Worm (Caenorhabditis elegans) whole organism, mixed stage, embryonic: ENCODE measurements around the gene Y116A8C.43.

Source experiments
- bed-3 ChIP-seq: fragments of 200-800 bp; sonication (Bioruptor generic); optimal IDR thresholded peaks from 3 replicates; lab custom pipeline; 2018; ENCODE audit warnings: mild to moderate bottlenecking, missing genetic modification characterization, moderate library complexity, missing compliant biosample characterization
- blmp-1 ChIP-seq: fragments of 150-350 bp; optimal IDR thresholded peaks from 2 replicates; lab custom pipeline; 2014; ENCODE audit warnings: missing biosample characterization, missing genetic modification characterization
- ceh-39 ChIP-seq: fragments of 150-350 bp; optimal IDR thresholded peaks from 2 replicates; lab custom pipeline; 2014; ENCODE audit warnings: missing biosample characterization, missing genetic modification characterization
- ceh-43 ChIP-seq: fragments of 200-800 bp; sonication (Bioruptor generic); optimal IDR thresholded peaks from 2 replicates; lab custom pipeline; 2018; ENCODE audit warnings: mild to moderate bottlenecking, missing genetic modification characterization, moderate library complexity, missing compliant biosample characterization
- ceh-83 ChIP-seq: fragments of 200-800 bp; sonication (Bioruptor generic); optimal IDR thresholded peaks from 2 replicates; lab custom pipeline; 2018; ENCODE audit warnings: mild to moderate bottlenecking, missing genetic modification characterization, missing compliant biosample characterization
- ces-1 ChIP-seq: fragments of 150-350 bp; optimal IDR thresholded peaks from 2 replicates; lab custom pipeline; 2014; ENCODE audit warnings: missing biosample characterization, missing genetic modification reagents, missing genetic modification characterization
- drap-1 ChIP-seq: fragments of 200-800 bp; sonication (Bioruptor generic); optimal IDR thresholded peaks from 3 replicates; lab custom pipeline; 2018; ENCODE audit warnings: mild to moderate bottlenecking, missing genetic modification characterization, missing compliant biosample characterization
- elt-1 ChIP-seq: sonication (generic microtip); optimal IDR thresholded peaks from 2 replicates; lab custom pipeline; 2017; ENCODE audit warnings: missing genetic modification characterization, mild to moderate bottlenecking, missing compliant biosample characterization, antibody characterized with exemption, moderate library complexity, borderline replicate concordance; ENCODE audit not compliant: insufficient read depth
- ham-2 ChIP-seq: fragments of 200-800 bp; sonication (Bioruptor generic); optimal IDR thresholded peaks from 2 replicates; lab custom pipeline; 2018; ENCODE audit warnings: mild to moderate bottlenecking, missing genetic modification characterization, missing compliant biosample characterization
- lin-13 ChIP-seq: fragments of 150-350 bp; optimal IDR thresholded peaks from 2 replicates; lab custom pipeline; 2014; ENCODE audit warnings: missing biosample characterization, missing genetic modification characterization
- lin-32 ChIP-seq: fragments of 200-800 bp; sonication (Bioruptor generic); optimal IDR thresholded peaks from 2 replicates; lab custom pipeline; 2018; ENCODE audit warnings: mild to moderate bottlenecking, missing genetic modification characterization, missing compliant biosample characterization
- lsy-2 ChIP-seq: fragments of 150-350 bp; optimal IDR thresholded peaks from 2 replicates; lab custom pipeline; 2014; ENCODE audit warnings: missing biosample characterization, missing genetic modification characterization
- mep-1 ChIP-seq: fragments of 150-350 bp; optimal IDR thresholded peaks from 2 replicates; lab custom pipeline; 2017; ENCODE audit warnings: missing biosample characterization, missing genetic modification reagents, missing genetic modification characterization, inconsistent platforms
- mls-2 ChIP-seq: sonication (generic microtip); optimal IDR thresholded peaks from 2 replicates; lab custom pipeline; 2016; ENCODE audit warnings: mild to moderate bottlenecking, missing genetic modification characterization, moderate library complexity, missing compliant biosample characterization
- nhr-12 ChIP-seq: fragments of 150-350 bp; optimal IDR thresholded peaks from 2 replicates; lab custom pipeline; 2014; ENCODE audit warnings: missing biosample characterization, missing genetic modification characterization
- nhr-2 ChIP-seq: fragments of 150-350 bp; optimal IDR thresholded peaks from 2 replicates; lab custom pipeline; 2014; ENCODE audit warnings: missing biosample characterization, missing genetic modification characterization
- nhr-237 ChIP-seq: fragments of 150-350 bp; optimal IDR thresholded peaks from 2 replicates; lab custom pipeline; 2014; ENCODE audit warnings: missing biosample characterization, missing genetic modification characterization
- nhr-28 ChIP-seq: fragments of 150-350 bp; optimal IDR thresholded peaks from 2 replicates; lab custom pipeline; 2014; ENCODE audit warnings: missing biosample characterization, missing genetic modification characterization
- pha-4 ChIP-seq: fragments of 150-350 bp; optimal IDR thresholded peaks from 2 replicates; lab custom pipeline; 2018; ENCODE audit warnings: missing biosample characterization, missing genetic modification reagents, missing genetic modification characterization
- snpc-4 ChIP-seq: fragments of 150-350 bp; optimal IDR thresholded peaks from 2 replicates; lab custom pipeline; 2014; ENCODE audit warnings: missing biosample characterization, missing genetic modification characterization
- tbx-8 ChIP-seq: fragments of 200-800 bp; sonication (Bioruptor generic); optimal IDR thresholded peaks from 2 replicates; lab custom pipeline; 2018; ENCODE audit warnings: mild to moderate bottlenecking, missing genetic modification characterization, moderate library complexity, missing compliant biosample characterization
- unc-120 ChIP-seq: sonication (generic microtip); optimal IDR thresholded peaks from 2 replicates; lab custom pipeline; 2017; ENCODE audit warnings: missing genetic modification characterization, missing compliant biosample characterization; ENCODE audit not compliant: poor library complexity, severe bottlenecking
- zip-8 ChIP-seq: fragments of 150-350 bp; optimal IDR thresholded peaks from 2 replicates; lab custom pipeline; 2014; ENCODE audit warnings: missing biosample characterization, missing genetic modification characterization
- ztf-11 ChIP-seq: fragments of 150-350 bp; optimal IDR thresholded peaks from 2 replicates; lab custom pipeline; 2014; ENCODE audit warnings: missing biosample characterization, missing genetic modification characterization

Gene Y116A8C.43

ce11 chrIV:17116821-17117220 is 28.2 kb downstream of the Y116A8C.43 start:
- no peak for TF ChIP-seq pha-4 (tag; lab: Kevin White, UChicago)

DNA sequence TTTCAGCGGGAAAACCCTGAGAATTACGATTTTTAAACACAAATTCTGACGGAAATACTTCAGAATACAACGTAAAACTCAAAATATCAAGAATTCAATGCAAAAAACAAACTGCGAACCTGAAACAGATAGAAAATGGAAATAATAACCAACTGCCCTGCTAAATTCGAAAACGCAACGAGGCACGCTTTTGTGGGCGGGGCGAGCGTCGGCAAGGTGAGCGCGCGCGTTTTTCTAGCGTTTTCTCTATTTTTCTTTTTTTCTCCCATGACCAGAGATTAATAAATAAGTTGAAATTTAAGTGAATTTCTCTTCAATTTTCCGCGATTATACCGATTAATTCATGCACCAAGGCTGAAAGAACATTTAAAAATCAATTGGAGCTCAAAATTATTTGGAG is 29.9 kb downstream of the Y116A8C.43 start, which contains the start of gene uaf-2:
Gene uaf-2 (minus strand): TSS at position 183 of the 400 bp plus-strand sequence.
- TF ChIP-seq ceh-39 (peak; percentile 33), mep-1 (peak; percentile 48), nhr-237 (tag; lab: Kevin White, UChicago) (no peak)
- TF ChIP-seq, all 35 proteins: peak for 2

ce11 chrIV:17118987-17119732 is 30.5 kb downstream of the Y116A8C.43 start, which contains the start of gene itsn-1:
itsn-1 (plus strand) TSS chrIV:17119682.
- TF ChIP-seq elt-1 (tag; lab: Kevin White, UChicago) = no peak
- no peak for TF ChIP-seq nhr-28 (tag; lab: Kevin White, UChicago)
- TF ChIP-seq ham-2 (GFP tag; lab: Kevin White, UChicago) = no peak
- no peak for TF ChIP-seq nhr-2 (tag; lab: Kevin White, UChicago)
- no peak for TF ChIP-seq snpc-4 (tag; lab: Kevin White, UChicago)
- TF ChIP-seq nhr-12 (tag; lab: Kevin White, UChicago) = no peak
- TF ChIP-seq ces-1 (GFP tag; lab: Kevin White, UChicago) = no peak
- no peak for TF ChIP-seq ceh-83 (GFP tag; lab: Kevin White, UChicago)
- TF ChIP-seq ztf-11 (tag; lab: Kevin White, UChicago) = no peak
- TF ChIP-seq ceh-39 = no peak

DNA sequence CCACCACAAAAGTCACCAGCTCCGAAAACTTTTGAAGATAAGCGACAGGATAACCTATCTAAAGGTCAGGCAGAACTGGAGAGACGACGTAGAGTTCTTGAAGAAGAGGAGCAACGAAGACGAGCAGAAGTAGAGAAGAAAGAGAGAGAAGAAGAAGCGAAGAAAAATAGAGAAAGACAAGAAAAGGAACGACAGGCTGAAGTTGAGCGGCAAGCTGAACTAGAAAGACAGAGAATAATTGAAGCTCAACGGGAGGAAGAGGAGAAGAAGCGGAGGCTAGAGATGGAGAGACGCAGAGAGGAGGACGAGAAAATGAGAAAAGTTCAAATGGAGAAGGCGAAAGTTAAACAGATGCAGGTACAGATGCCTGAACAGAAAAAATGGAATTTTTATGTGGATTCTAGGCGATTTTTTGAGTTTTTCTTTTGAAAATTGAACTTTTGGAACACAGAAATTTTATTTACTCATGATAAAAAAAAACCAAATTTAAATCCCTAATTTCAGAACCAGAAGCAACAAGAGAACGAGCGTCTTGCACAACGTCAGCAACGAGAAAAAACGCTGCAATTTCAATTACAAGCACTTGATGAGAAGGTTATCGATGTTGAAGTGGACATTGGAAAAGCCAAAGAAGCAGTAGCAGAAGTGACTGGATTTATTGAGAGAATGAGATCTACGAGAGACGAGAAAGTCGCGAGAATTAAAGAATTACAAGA is 32.6 kb downstream of the Y116A8C.43 start:
- TF ChIP-seq tbx-8 (GFP tag; lab: Kevin White, UChicago) = no peak
- peak; percentile 33 for TF ChIP-seq ces-1 (GFP tag; lab: Kevin White, UChicago)
- no peak for TF ChIP-seq bed-3
- TF ChIP-seq snpc-4 (tag; lab: Kevin White, UChicago) = no peak
- TF ChIP-seq lin-13 (tag; lab: Kevin White, UChicago) = no peak
- TF ChIP-seq lsy-2 (tag; lab: Kevin White, UChicago) = no peak
- TF ChIP-seq mls-2 (tag; lab: Kevin White, UChicago) = no peak
- TF ChIP-seq ceh-43 (GFP tag; lab: Kevin White, UChicago) = no peak
- no peak for TF ChIP-seq zip-8

DNA sequence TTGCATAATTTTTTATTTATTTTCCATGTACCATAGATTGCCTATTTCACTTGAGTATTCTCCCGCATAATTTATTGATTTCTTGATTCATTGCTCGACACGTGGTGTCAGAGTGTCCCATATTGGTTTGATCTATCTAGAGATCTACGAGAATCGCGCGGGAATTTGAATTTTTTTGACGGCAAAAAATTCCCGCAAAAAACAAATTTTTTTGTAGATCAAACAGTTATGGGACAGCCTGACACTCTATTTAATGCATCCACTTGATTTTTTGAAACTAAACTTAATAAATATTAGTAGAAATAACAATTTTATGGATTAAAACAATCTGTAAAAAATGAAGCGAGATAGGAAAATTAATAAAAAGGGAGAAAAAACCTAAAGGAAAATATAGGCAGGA is 37.3 kb downstream of the Y116A8C.43 start:
- TF ChIP-seq lin-32 (GFP tag; lab: Kevin White, UChicago) (no peak), tbx-8 (GFP tag; lab: Kevin White, UChicago) (no peak), ceh-83 (GFP tag; lab: Kevin White, UChicago) (no peak), lin-13 (tag; lab: Kevin White, UChicago) (no peak)
- TF ChIP-seq, all 35 proteins: peak for 0

- TF ChIP-seq zip-8 (no peak), ham-2 (GFP tag; lab: Kevin White, UChicago) (no peak), bed-3 (no peak), mls-2 (tag; lab: Kevin White, UChicago) (no peak), nhr-12 (tag; lab: Kevin White, UChicago) (no peak), unc-120 (no peak), snpc-4 (tag; lab: Kevin White, UChicago) (no peak), ces-1 (GFP tag; lab: Kevin White, UChicago) (no peak), drap-1 (GFP tag; lab: Kevin White, UChicago) (no peak), blmp-1 (tag; lab: Kevin White, UChicago) (no peak), elt-1 (tag; lab: Kevin White, UChicago) (no peak), lin-32 (GFP tag; lab: Kevin White, UChicago) (no peak), nhr-28 (tag; lab: Kevin White, UChicago) (no peak)
Measured at ce11 chrIV:17126512-17126911, 37.9 kb downstream of the Y116A8C.43 start.
